Fruit fly (Drosophila melanogaster) S2 (cell line): Measurements from ENCODE around the gene CG13308.

Experiments
- CG8478 ChIP-seq: fragments of >200 bp; optimal IDR thresholded peaks from 2 replicates; lab custom pipeline; 2018
- CTCF ChIP-seq, 2 experiments: fragments of >200 bp; optimal IDR thresholded peaks; 2 replicates each; lab custom pipeline; 2018

DNA sequence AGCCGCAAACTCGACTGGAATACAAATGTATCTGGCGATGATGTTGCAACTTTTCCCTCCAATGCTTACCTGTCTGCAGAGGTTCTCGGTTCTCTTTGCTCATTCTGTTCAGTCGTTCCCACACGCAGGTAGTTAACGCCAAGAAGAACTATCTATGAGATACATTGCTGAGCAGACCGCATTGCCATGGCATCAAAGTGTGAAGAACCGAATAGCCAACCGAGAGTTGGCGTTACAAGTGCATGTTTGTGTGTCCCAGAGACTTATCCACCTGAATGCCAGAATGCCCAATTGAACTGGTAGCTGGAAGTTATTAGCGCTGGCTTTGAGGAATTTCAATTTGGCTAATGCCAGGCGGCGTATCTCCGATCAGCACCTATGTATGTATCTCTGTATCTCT is 21.2 kb downstream of the CG13308 start:
- TF ChIP-seq CG8478: no peak
- TF ChIP-seq CTCF (optimal IDR thresholded peaks at IDR 0.05; lab: Kevin White, UChicago): no peak
